Fruit fly (Drosophila melanogaster): ENCODE results near the gene Vml.

Vml gene

DNA sequence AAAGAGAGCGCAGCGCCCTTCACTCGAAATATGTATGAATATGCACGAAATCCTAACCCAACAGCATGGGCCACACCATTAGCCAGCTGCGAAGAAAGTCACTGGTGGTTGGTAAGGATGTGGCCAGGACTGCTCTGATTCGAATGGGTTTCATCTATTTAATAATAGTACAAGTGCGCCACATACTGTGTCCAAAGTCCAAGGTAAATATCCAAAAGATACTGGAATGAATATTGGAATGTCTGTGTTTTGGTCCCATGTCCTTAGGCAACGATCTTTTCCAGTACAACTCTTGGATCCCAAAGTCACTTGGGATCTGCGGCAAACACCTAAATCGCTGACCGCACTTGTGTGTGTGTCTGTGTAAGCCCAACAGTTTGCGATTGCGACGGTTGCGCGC, 30.7 kb downstream of the Vml start (continued):
- TF ChIP-seq CG4854 (GFP tag; optimal IDR thresholded peaks at IDR 0.05), result peak; percentile 15
- TF ChIP-seq dm (GFP tag; optimal IDR thresholded peaks at IDR 0.05), result no peak
- TF ChIP-seq fru (optimal IDR thresholded peaks at IDR 0.05), result no peak
- TF ChIP-seq CG18599 (GFP tag; optimal IDR thresholded peaks at IDR 0.05), result peak; percentile 72
- 0 out of 2 replicates have a peak, but pooled peaks have one; percentile 19 for TF ChIP-seq chm (GFP tag; IDR thresholded peaks at IDR 0.05)
- peak; percentile 22 for TF ChIP-seq fu2 (GFP tag; optimal IDR thresholded peaks at IDR 0.05)
- no peak for TF ChIP-seq C15 (GFP tag; IDR thresholded peaks at IDR 0.05)
- TF ChIP-seq CrebB (tag; optimal IDR thresholded peaks at IDR 0.05), result no peak
- peak; percentile 56; the same call in 1 of the 3 replicates for TF ChIP-seq Optix (GFP tag; IDR thresholded peaks at IDR 0.05)
- TF ChIP-seq trh (GFP tag; optimal IDR thresholded peaks at IDR 0.05), result no peak
- no peak for TF ChIP-seq emc (GFP tag; optimal IDR thresholded peaks at IDR 0.05)
- no peak for TF ChIP-seq ab (GFP tag; optimal IDR thresholded peaks at IDR 0.05)
- peak; percentile 61 for TF ChIP-seq esg (GFP tag; conservative IDR thresholded peaks at IDR 0.05)
- peak; percentile 70; the same call in 2 of the 3 replicates for TF ChIP-seq CG34422 (GFP tag; IDR thresholded peaks at IDR 0.05)
- peak; percentile 56 for TF ChIP-seq slbo (GFP tag; IDR thresholded peaks at IDR 0.05)
- no peak for TF ChIP-seq CG17568 (GFP tag; optimal IDR thresholded peaks at IDR 0.05)
- TF ChIP-seq wdn (GFP tag; IDR thresholded peaks at IDR 0.05), result no peak
- peak; percentile 11 for TF ChIP-seq CG15514 (GFP tag; optimal IDR thresholded peaks at IDR 0.05)
- TF ChIP-seq sug (tag; optimal IDR thresholded peaks at IDR 0.05), result no peak
- no peak for TF ChIP-seq CG17912 (GFP tag; optimal IDR thresholded peaks at IDR 0.05)
- TF ChIP-seq H15 (GFP tag; IDR thresholded peaks at IDR 0.05), result 0 out of 3 replicates have a peak, but pooled peaks have one; percentile 43
- TF ChIP-seq ranshi (GFP tag; IDR thresholded peaks at IDR 0.05), result peak; percentile 51; the same call in 1 of the 2 replicates
- peak; percentile 38 for TF ChIP-seq Chrac-16 (GFP tag; optimal IDR thresholded peaks at IDR 0.05)
- TF ChIP-seq CG42726 (GFP tag; IDR thresholded peaks at IDR 0.05; ENCODE audit: partially characterized antibody), result no peak
- peak; percentile 20 for TF ChIP-seq Abd-B (GFP tag; optimal IDR thresholded peaks at IDR 0.05)
- TF ChIP-seq ind (GFP tag; optimal IDR thresholded peaks at IDR 0.05), result peak; percentile 62
- TF ChIP-seq CG32772 (GFP tag; IDR thresholded peaks at IDR 0.05), result peak; percentile 53
- no peak; the same call in 1 of the 2 replicates for TF ChIP-seq MBD-R2 (GFP tag; IDR thresholded peaks at IDR 0.05)
- peak; percentile 54 for TF ChIP-seq CG10654 (GFP tag; optimal IDR thresholded peaks at IDR 0.05)
- TF ChIP-seq hb (GFP tag; IDR thresholded peaks at IDR 0.05; ENCODE audit: partially characterized antibody), result no peak
- TF ChIP-seq CG3065 (GFP tag; optimal IDR thresholded peaks at IDR 0.05), result no peak
- TF ChIP-seq exex (tag; optimal IDR thresholded peaks at IDR 0.05), result no peak
- TF ChIP-seq CG8924 (tag; optimal IDR thresholded peaks at IDR 0.05), result peak; percentile 44
- no peak for TF ChIP-seq CG8290 (GFP tag; optimal IDR thresholded peaks at IDR 0.05)
- TF ChIP-seq CG8290 (tag; optimal IDR thresholded peaks at IDR 0.05), result peak in 1 of 2 experiments; percentile 74
- TF ChIP-seq Taf1 (GFP tag; IDR thresholded peaks at IDR 0.05), result 0 out of 2 replicates have a peak, but pooled peaks have one; percentile 34
- peak; percentile 73 for TF ChIP-seq CG15269 (tag; optimal IDR thresholded peaks at IDR 0.05)
- no peak for TF ChIP-seq pzg (GFP tag; optimal IDR thresholded peaks at IDR 0.05)
- no peak for TF ChIP-seq Dp (GFP tag; optimal IDR thresholded peaks at IDR 0.05)
- no peak for TF ChIP-seq CG17385 (GFP tag; optimal IDR thresholded peaks at IDR 0.05)
- TF ChIP-seq danr (GFP tag; IDR thresholded peaks at IDR 0.05), result 0 out of 2 replicates have a peak, but pooled peaks have one; percentile 22
- no peak for TF ChIP-seq CG1024 (GFP tag; IDR thresholded peaks at IDR 0.05)
- no peak for TF ChIP-seq CG31365 (tag; optimal IDR thresholded peaks at IDR 0.05)
- no peak for TF ChIP-seq CG6683 (GFP tag; optimal IDR thresholded peaks at IDR 0.05)
- TF ChIP-seq CG4820 (GFP tag; optimal IDR thresholded peaks at IDR 0.05), result peak; percentile 28
- TF ChIP-seq kay (GFP tag; optimal IDR thresholded peaks at IDR 0.05), result peak; percentile 34
- TF ChIP-seq tio (GFP tag; optimal IDR thresholded peaks at IDR 0.05), result no peak
- TF ChIP-seq Fer1 (GFP tag; optimal IDR thresholded peaks at IDR 0.05), result peak; percentile 59
- peak; percentile 22 for TF ChIP-seq D19B (GFP tag; optimal IDR thresholded peaks at IDR 0.05)
- peak; percentile 39 for TF ChIP-seq PHDP (tag; optimal IDR thresholded peaks at IDR 0.05)
- peak; percentile 47 to 73 for TF ChIP-seq dpn (GFP tag; optimal IDR thresholded peaks at IDR 0.05)
- TF ChIP-seq CG13287 (GFP tag; IDR thresholded peaks at IDR 0.05; ENCODE audit: partially characterized antibody), result no peak

All from whole organism, embryonic.